Fruit fly (Drosophila melanogaster) whole organism, adult: Measurements from ENCODE around the gene Polr3H.

Experiments
- CG14711 ChIP-seq: fragments of 200-800 bp; sonication (Bioruptor generic); optimal IDR thresholded peaks from 2 replicates; lab custom pipeline; 2018; ENCODE audit warnings: missing biosample characterization, mild to moderate bottlenecking, missing genetic modification characterization, moderate library complexity
- CG5204 ChIP-seq: fragments of 200-800 bp; sonication (Bioruptor generic); optimal IDR thresholded peaks from 2 replicates; lab custom pipeline; 2016; ENCODE audit warnings: missing biosample characterization, missing genetic modification characterization
- CG7045 ChIP-seq: fragments of 200-800 bp; sonication (Bioruptor generic); optimal IDR thresholded peaks from 2 replicates; lab custom pipeline; 2017; ENCODE audit warnings: missing biosample characterization, mild to moderate bottlenecking, missing genetic modification characterization
- CG7101 ChIP-seq: fragments of 200-800 bp; sonication (Bioruptor generic); optimal IDR thresholded peaks from 2 replicates; lab custom pipeline; 2018; ENCODE audit warnings: missing biosample characterization, mild to moderate bottlenecking, missing genetic modification characterization, moderate library complexity
- Clk ChIP-seq: fragments of 200-800 bp; sonication (Bioruptor generic); optimal IDR thresholded peaks from 2 replicates; lab custom pipeline; 2017; ENCODE audit warnings: missing biosample characterization, missing genetic modification characterization
- Mnt ChIP-seq: fragments of 200-800 bp; sonication (Bioruptor generic); optimal IDR thresholded peaks from 2 replicates; lab custom pipeline; 2016; ENCODE audit warnings: missing biosample characterization, mild to moderate bottlenecking, missing genetic modification characterization
- cnc ChIP-seq, 2 experiments: fragments of >200 bp; optimal IDR thresholded peaks; 2 replicates each; lab custom pipeline; 2017
- kay ChIP-seq: fragments of 200-800 bp; sonication (Bioruptor generic); peaks from one replicate; lab custom pipeline; 2016; ENCODE audit warnings: missing biosample characterization, missing genetic modification characterization, borderline replicate concordance
- toe ChIP-seq: fragments of 200-800 bp; sonication (Bioruptor generic); optimal IDR thresholded peaks from 2 replicates; lab custom pipeline; 2016; ENCODE audit warnings: missing biosample characterization, missing genetic modification characterization

DNA sequence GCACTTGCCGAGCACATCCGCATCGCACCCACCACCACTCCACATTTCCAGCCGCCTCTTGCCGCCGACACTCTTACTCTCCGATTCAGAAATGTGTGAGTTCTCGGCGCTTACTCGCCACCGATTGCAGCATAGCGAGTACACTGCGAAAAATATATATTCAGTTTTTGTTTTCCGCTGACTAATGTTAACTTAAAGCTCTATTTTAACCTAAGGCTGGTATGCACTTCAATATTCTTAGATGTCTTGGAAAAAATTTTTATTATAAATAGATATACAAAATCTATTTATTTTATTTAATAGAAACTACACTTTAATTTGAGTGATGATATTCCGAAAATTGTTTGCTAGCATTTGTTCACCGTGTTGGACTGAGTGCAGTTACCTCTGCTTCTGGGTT, 49.3 kb upstream of the Polr3H start:
- TF ChIP-seq CG7101 (tag; lab: Kevin White, UChicago) (peak; percentile 0), Mnt (no peak), CG14711 (tag; lab: Kevin White, UChicago) (no peak), CG5204 (peak; percentile 14), CG7045 (peak; percentile 64), Clk (GFP tag; lab: Kevin White, UChicago) (no peak), cnc (optimal IDR thresholded peaks at IDR 0.05; lab: Kevin White, UChicago) (no peak), kay (GFP tag; lab: Kevin White, UChicago) (no peak), toe (GFP tag; lab: Kevin White, UChicago) (no peak)
